Worm (Caenorhabditis elegans): Measurements from ENCODE around the gene T13C2.7.

DNA sequence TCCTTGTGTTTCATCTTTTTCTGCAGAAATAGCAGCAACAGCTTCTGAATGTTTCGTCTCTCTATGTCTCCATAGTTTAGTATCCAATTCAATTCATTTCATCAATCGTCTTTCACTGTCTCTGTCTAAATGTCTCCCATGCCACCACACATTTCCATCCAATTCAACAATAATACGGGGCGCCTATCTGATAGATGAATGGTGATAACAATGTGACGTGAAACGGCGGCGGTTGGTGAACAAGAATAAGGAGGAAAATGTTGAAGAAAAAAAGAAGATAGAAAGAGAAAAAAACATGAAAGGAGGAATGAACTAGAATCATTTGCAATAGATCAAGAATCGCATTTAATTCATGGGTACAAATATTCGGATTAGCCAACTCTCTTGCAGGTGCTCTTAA is 43.1 kb downstream of the T13C2.7 start:
- TF ChIP-seq elt-3 (tag; optimal IDR thresholded peaks at IDR 0.05) (no peak), ztf-11 (tag; optimal IDR thresholded peaks at IDR 0.05) (no peak), elt-1 (tag; optimal IDR thresholded peaks at IDR 0.05; ENCODE audit: borderline replicate concordance, insufficient read depth) (peak; percentile 61), nhr-2 (tag; optimal IDR thresholded peaks at IDR 0.05) (no peak), pha-4 (tag; optimal IDR thresholded peaks at IDR 0.05) (no peak), sem-2 (GFP tag; optimal IDR thresholded peaks at IDR 0.05) (no peak), mep-1 (tag; optimal IDR thresholded peaks at IDR 0.05) (no peak), nhr-12 (tag; optimal IDR thresholded peaks at IDR 0.05) (no peak), cnd-1 (tag; optimal IDR thresholded peaks at IDR 0.05) (no peak), blmp-1 (tag; optimal IDR thresholded peaks at IDR 0.05) (no peak), nhr-28 (tag; optimal IDR thresholded peaks at IDR 0.05) (no peak), nhr-237 (tag; optimal IDR thresholded peaks at IDR 0.05) (no peak)

Data from whole organism, mixed stage, embryonic.